Worm (Caenorhabditis elegans) whole organism, L4/young adult: Measurements from ENCODE around the gene K08D9.6.

Experiments
- W03F9.2 ChIP-seq: fragments of 150-350 bp; optimal IDR thresholded peaks from 2 replicates; lab custom pipeline; 2014; ENCODE audit warnings: missing biosample characterization, missing genetic modification characterization
- dao-5 ChIP-seq: sonication (generic microtip); optimal IDR thresholded peaks from 2 replicates; lab custom pipeline; 2016; ENCODE audit warnings: missing genotype, missing genetic modification characterization, moderate library complexity, missing compliant biosample characterization
- him-1 ChIP-seq: sonication (generic microtip); optimal IDR thresholded peaks from 2 replicates; lab custom pipeline; 2016; ENCODE audit warnings: missing genotype, missing genetic modification reagents, missing genetic modification characterization, missing compliant biosample characterization

ce11 chrV:3194952-3195450, 39.8 kb downstream of the K08D9.6 start, which contains the start of gene Y73C8B.2:
- TF ChIP-seq W03F9.2 (tag; lab: Kevin White, UChicago), result no peak
- TF ChIP-seq him-1 (tag; lab: Kevin White, UChicago), result no peak
- no peak for TF ChIP-seq dao-5 (tag; lab: Kevin White, UChicago)
